Fruit fly (Drosophila melanogaster) whole organism, embryonic: ENCODE results near the gene CG2129.
A peak's percentile ranks its signal among the peaks of the same experiment; 100 is the strongest.

Experiments used
- CG10543 ChIP-seq: fragments of 200-800 bp; sonication (Bioruptor generic); optimal IDR thresholded peaks from 3 replicates; lab custom pipeline; 2017; ENCODE audit warnings: missing biosample characterization, mild to moderate bottlenecking, missing genetic modification characterization, moderate library complexity
- CG10654 ChIP-seq: fragments of 200-800 bp; sonication (Bioruptor generic); optimal IDR thresholded peaks from 2 replicates; lab custom pipeline; 2016; ENCODE audit warnings: missing biosample characterization, missing genetic modification characterization
- CG14965 ChIP-seq: fragments of 200-800 bp; sonication (Bioruptor generic); optimal IDR thresholded peaks from 2 replicates; lab custom pipeline; 2016; ENCODE audit warnings: missing biosample characterization, missing genetic modification characterization, borderline replicate concordance
- CG1529 ChIP-seq: fragments of 200-800 bp; sonication (Bioruptor generic); optimal IDR thresholded peaks from 3 replicates; lab custom pipeline; 2018; ENCODE audit warnings: missing biosample characterization, missing genetic modification characterization
- CG16863 ChIP-seq: fragments of 200-800 bp; sonication (Bioruptor generic); optimal IDR thresholded peaks from 3 replicates; lab custom pipeline; 2016; ENCODE audit warnings: missing biosample characterization, missing genetic modification characterization
- CG17328 ChIP-seq: fragments of 200-800 bp; sonication (Bioruptor generic); IDR thresholded peaks from 2 replicates; pipeline ENCODE4 v1.3.6; 2022; ENCODE audit warnings: missing biosample characterization, missing genetic modification characterization
- CG17359 ChIP-seq: fragments of 200-800 bp; sonication (Bioruptor generic); optimal IDR thresholded peaks from 3 replicates; lab custom pipeline; 2018; ENCODE audit warnings: missing biosample characterization, mild to moderate bottlenecking, missing genetic modification characterization, moderate library complexity
- CG17361 ChIP-seq: fragments of 200-800 bp; sonication (Bioruptor generic); IDR thresholded peaks from 3 replicates; pipeline ENCODE4 v1.3.6; 2022; ENCODE audit warnings: missing biosample characterization, missing genetic modification characterization
- CG17612 ChIP-seq: fragments of 200-800 bp; sonication (Bioruptor generic); IDR thresholded peaks from 2 replicates; pipeline ENCODE4 v1.3.6; 2022; ENCODE audit warnings: missing biosample characterization, missing genetic modification characterization
- CG2199 ChIP-seq: fragments of 200-800 bp; sonication (Bioruptor generic); IDR thresholded peaks from 3 replicates; pipeline ENCODE4 v1.3.6; 2022; ENCODE audit warnings: missing biosample characterization, missing genetic modification characterization
- CG2202 ChIP-seq: fragments of 200-800 bp; sonication (Bioruptor generic); optimal IDR thresholded peaks from 2 replicates; lab custom pipeline; 2018; ENCODE audit warnings: missing biosample characterization, mild to moderate bottlenecking, missing genetic modification characterization
- CG30403 ChIP-seq: fragments of 200-800 bp; sonication (Bioruptor generic); optimal IDR thresholded peaks from 3 replicates; lab custom pipeline; 2016; ENCODE audit warnings: missing biosample characterization, missing genetic modification characterization
- CG3726 ChIP-seq: fragments of 200-800 bp; sonication (Bioruptor generic); IDR thresholded peaks from 3 replicates; pipeline ENCODE4, ENCODE4 v1.3.6; 2022; ENCODE audit warnings: missing biosample characterization, missing genetic modification characterization
- CG6175 ChIP-seq: fragments of 200-800 bp; sonication (Bioruptor generic); IDR thresholded peaks from 3 replicates; pipeline ENCODE4 v1.3.6; 2022; ENCODE audit warnings: missing biosample characterization, missing genetic modification characterization
- CG6272 ChIP-seq: fragments of 200-800 bp; sonication (Bioruptor generic); IDR thresholded peaks from 2 replicates; pipeline ENCODE4 v1.3.6; 2022; ENCODE audit warnings: missing biosample characterization, missing genetic modification characterization
- CG6654 ChIP-seq: fragments of 200-800 bp; sonication (Bioruptor generic); optimal IDR thresholded peaks from 2 replicates; lab custom pipeline; 2017; ENCODE audit warnings: missing biosample characterization, mild to moderate bottlenecking, missing genetic modification characterization
- CG6854 ChIP-seq: fragments of 200-800 bp; sonication (Bioruptor generic); optimal IDR thresholded peaks from 3 replicates; lab custom pipeline; 2017; ENCODE audit warnings: missing biosample characterization, mild to moderate bottlenecking, missing genetic modification characterization
- CG8765 ChIP-seq: fragments of 200-800 bp; sonication (Bioruptor generic); IDR thresholded peaks from 2 replicates; pipeline ENCODE4 v1.3.6; 2022; ENCODE audit warnings: missing biosample characterization, missing genetic modification characterization
- CG8944 ChIP-seq: fragments of 200-800 bp; sonication (Bioruptor generic); optimal IDR thresholded peaks from 3 replicates; lab custom pipeline; 2016; ENCODE audit warnings: missing biosample characterization, missing genetic modification characterization
- HLH3B ChIP-seq: fragments of 200-800 bp; sonication (Bioruptor generic); IDR thresholded peaks from 2 replicates; pipeline ENCODE4 v1.3.6; 2022; ENCODE audit warnings: missing biosample characterization, missing genetic modification characterization
- Hey ChIP-seq: fragments of 200-800 bp; sonication (Bioruptor generic); optimal IDR thresholded peaks from 3 replicates; lab custom pipeline; 2018; ENCODE audit warnings: missing biosample characterization, mild to moderate bottlenecking, missing genetic modification characterization
- Hr3 ChIP-seq: fragments of 200-800 bp; sonication (Bioruptor generic); optimal IDR thresholded peaks from 3 replicates; lab custom pipeline; 2016; ENCODE audit warnings: missing biosample characterization, missing genetic modification characterization
- Hr39 ChIP-seq: fragments of >200 bp; optimal IDR thresholded peaks from 2 replicates; lab custom pipeline; 2017
- Hr78 ChIP-seq, 2 experiments: fragments of 200-800 bp in 1 of 2; fragments of >200 bp in 1 of 2; sonication (Bioruptor generic) in 1 of 2; optimal IDR thresholded peaks; 2 replicates each; lab custom pipeline; 2017 to 2019; ENCODE audit warnings: missing biosample characterization in 2 of 2, missing genetic modification characterization in 2 of 2, mild to moderate bottlenecking in 1 of 2, moderate library complexity in 1 of 2
- Hsf ChIP-seq: fragments of 200-800 bp; sonication (Bioruptor generic); optimal IDR thresholded peaks from 3 replicates; lab custom pipeline; 2016; ENCODE audit warnings: missing biosample characterization, missing genetic modification characterization
- Lim3 ChIP-seq: fragments of 200-800 bp; sonication (Bioruptor generic); IDR thresholded peaks from 2 replicates; pipeline ENCODE4 v1.3.6; 2022; ENCODE audit warnings: missing biosample characterization, missing genetic modification characterization
- MBD-R2 ChIP-seq: fragments of 200-800 bp; sonication (Bioruptor generic); IDR thresholded peaks from 2 replicates; pipeline ENCODE4 v1.3.6; 2022; ENCODE audit warnings: missing biosample characterization, missing genetic modification characterization
- Myb ChIP-seq: fragments of 200-800 bp; sonication (Bioruptor generic); optimal IDR thresholded peaks from 2 replicates; lab custom pipeline; 2016; ENCODE audit warnings: missing biosample characterization, missing genetic modification characterization
- NC2β ChIP-seq: fragments of 200-800 bp; sonication (Bioruptor generic); optimal IDR thresholded peaks from 2 replicates; lab custom pipeline; 2016; ENCODE audit warnings: missing biosample characterization, missing genetic modification characterization
- Pdp1 ChIP-seq, 2 experiments: fragments of 200-800 bp; sonication (Bioruptor generic); optimal IDR thresholded peaks; 3 replicates each; lab custom pipeline; 2016; ENCODE audit warnings: missing biosample characterization in 2 of 2, missing genetic modification characterization in 2 of 2, mild to moderate bottlenecking in 1 of 2, moderate library complexity in 1 of 2
- Ravus ChIP-seq: fragments of 200-800 bp; sonication (Bioruptor generic); IDR thresholded peaks from 2 replicates; pipeline ENCODE4 v1.3.6; 2022; ENCODE audit warnings: missing biosample characterization, missing genetic modification characterization
- Sox100B ChIP-seq: fragments of 200-800 bp; sonication (Bioruptor generic); optimal IDR thresholded peaks from 3 replicates; lab custom pipeline; 2018; ENCODE audit warnings: missing biosample characterization, mild to moderate bottlenecking, missing genetic modification characterization
- abd-A ChIP-seq: fragments of 200-800 bp; sonication (Bioruptor generic); optimal IDR thresholded peaks from 3 replicates; lab custom pipeline; 2019; ENCODE audit warnings: missing biosample characterization, mild to moderate bottlenecking, missing genetic modification characterization, moderate library complexity
- ato ChIP-seq: fragments of 200-800 bp; sonication (Bioruptor generic); IDR thresholded peaks from 2 replicates; pipeline ENCODE4 v1.3.6; 2022; ENCODE audit warnings: missing biosample characterization, missing genetic modification characterization; ENCODE audit not compliant: partially characterized antibody
- br ChIP-seq: fragments of >200 bp; optimal IDR thresholded peaks from 2 replicates; lab custom pipeline; 2017
- btn ChIP-seq: fragments of 200-800 bp; sonication (Bioruptor generic); optimal IDR thresholded peaks from 2 replicates; lab custom pipeline; 2016; ENCODE audit warnings: missing biosample characterization, missing genetic modification characterization
- cg ChIP-seq: fragments of 200-800 bp; sonication (Bioruptor generic); optimal IDR thresholded peaks from 3 replicates; lab custom pipeline; 2019; ENCODE audit warnings: missing biosample characterization, mild to moderate bottlenecking, missing genetic modification characterization, moderate library complexity
- dati ChIP-seq: fragments of 200-800 bp; sonication (Bioruptor generic); IDR thresholded peaks from 2 replicates; pipeline ENCODE4 v1.3.6; 2022; ENCODE audit warnings: missing biosample characterization, missing genetic modification characterization
- exex ChIP-seq: fragments of 200-800 bp; sonication (Bioruptor generic); optimal IDR thresholded peaks from 4 replicates; lab custom pipeline; 2018; ENCODE audit warnings: missing biosample characterization, mild to moderate bottlenecking, missing genetic modification characterization, moderate library complexity
- gsb-n ChIP-seq: fragments of 200-800 bp; sonication (Bioruptor generic); optimal IDR thresholded peaks from 3 replicates; lab custom pipeline; 2018; ENCODE audit warnings: missing biosample characterization, mild to moderate bottlenecking, missing genetic modification characterization
- her ChIP-seq: fragments of 200-800 bp; sonication (Bioruptor generic); optimal IDR thresholded peaks from 2 replicates; lab custom pipeline; 2016; ENCODE audit warnings: missing biosample characterization, missing genetic modification characterization
- lab ChIP-seq: fragments of 200-800 bp; sonication (Bioruptor generic); optimal IDR thresholded peaks from 3 replicates; lab custom pipeline; 2017; ENCODE audit warnings: missing biosample characterization, missing genetic modification characterization, mild to moderate bottlenecking, moderate library complexity, missing genetic modification reagents
- lmd ChIP-seq: fragments of 200-800 bp; sonication (Bioruptor generic); IDR thresholded peaks from 2 replicates; pipeline ENCODE4 v1.3.6; 2022; ENCODE audit warnings: missing biosample characterization, missing genetic modification characterization
- luna ChIP-seq: fragments of 200-800 bp; sonication (Bioruptor generic); optimal IDR thresholded peaks from 2 replicates; lab custom pipeline; 2016; ENCODE audit warnings: missing biosample characterization, missing genetic modification characterization
- mirr ChIP-seq: fragments of 200-800 bp; sonication (Bioruptor generic); optimal IDR thresholded peaks from 3 replicates; lab custom pipeline; 2018; ENCODE audit warnings: missing biosample characterization, mild to moderate bottlenecking, missing genetic modification characterization
- odd ChIP-seq: fragments of 200-800 bp; sonication (Bioruptor generic); optimal IDR thresholded peaks from 2 replicates; lab custom pipeline; 2017; ENCODE audit warnings: missing biosample characterization, mild to moderate bottlenecking, missing genetic modification characterization
- pita ChIP-seq: fragments of 200-800 bp; sonication (Bioruptor generic); optimal IDR thresholded peaks from 2 replicates; lab custom pipeline; 2017; ENCODE audit warnings: missing biosample characterization, mild to moderate bottlenecking, missing genetic modification characterization
- sens ChIP-seq: fragments of 200-800 bp; sonication (Bioruptor generic); peaks from one replicate; lab custom pipeline; 2016; ENCODE audit warnings: missing biosample characterization, missing genetic modification characterization
- sob ChIP-seq: fragments of 200-800 bp; sonication (Bioruptor generic); IDR thresholded peaks from 2 replicates; pipeline ENCODE4 v1.3.6; 2022; ENCODE audit warnings: missing biosample characterization, missing genetic modification characterization
- sug ChIP-seq: fragments of 200-800 bp; optimal IDR thresholded peaks from 2 replicates; lab custom pipeline; 2019; ENCODE audit warnings: missing biosample characterization, mild to moderate bottlenecking, missing genetic modification characterization, moderate library complexity
- tup ChIP-seq: fragments of 200-800 bp; sonication (Bioruptor generic); optimal IDR thresholded peaks from 2 replicates; lab custom pipeline; 2016; ENCODE audit warnings: missing biosample characterization, mild to moderate bottlenecking, missing genetic modification characterization, moderate library complexity
- wek ChIP-seq: fragments of 200-800 bp; sonication (Bioruptor generic); optimal IDR thresholded peaks from 3 replicates; lab custom pipeline; 2018; ENCODE audit warnings: missing biosample characterization, mild to moderate bottlenecking, missing genetic modification characterization, moderate library complexity

Gene CG2129

DNA sequence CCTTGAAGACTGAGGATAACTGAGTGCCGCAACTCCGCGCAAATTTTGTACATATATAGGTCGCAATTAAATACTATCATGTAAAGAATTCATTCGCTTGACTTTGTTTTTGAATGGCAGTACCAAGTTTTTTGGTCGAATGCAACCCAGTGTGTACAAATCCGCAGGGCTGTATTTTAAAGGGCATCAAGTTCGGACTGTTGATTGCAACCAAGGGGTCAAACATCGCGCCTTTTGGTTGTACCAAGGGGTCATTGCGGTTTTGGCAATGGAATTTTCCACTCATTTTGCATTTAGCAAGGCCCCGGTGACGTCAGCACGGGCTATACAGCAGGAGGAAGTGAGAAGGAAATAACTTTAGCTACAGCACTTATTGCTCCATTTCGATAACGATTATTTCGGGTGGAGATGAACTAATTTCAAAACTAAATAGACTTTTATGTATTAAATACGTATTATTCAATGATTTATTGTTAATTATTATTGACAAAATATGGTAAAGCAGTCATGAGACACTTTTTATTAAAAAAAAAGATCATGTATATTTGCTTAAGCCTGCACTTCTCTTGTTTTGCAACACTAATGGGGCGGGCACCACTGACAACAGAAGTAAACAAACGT, 13.8 kb upstream of the CG2129 start, which contains the start of gene CG10958 (continued):
- peak; percentile 68 for TF ChIP-seq sob (GFP tag; lab: Robert Waterston, UW)
- peak; percentile 40 to 42 for TF ChIP-seq Pdp1 (GFP tag; optimal IDR thresholded peaks at IDR 0.05; lab: Kevin White, UChicago)
- TF ChIP-seq Sox100B (GFP tag; lab: Kevin White, UChicago) = peak; percentile 55
- TF ChIP-seq MBD-R2 (GFP tag; lab: Robert Waterston, UW) = peak; percentile 73
- TF ChIP-seq Hey = no peak
- TF ChIP-seq CG14965 = no peak
- peak; percentile 15 for TF ChIP-seq CG16863 (GFP tag; lab: Kevin White, UChicago)
- TF ChIP-seq odd (GFP tag; lab: Kevin White, UChicago) = peak; percentile 14
- TF ChIP-seq NC2β = no peak
- no peak for TF ChIP-seq cg
- 0 out of 2 replicates have a peak, but pooled peaks have one; percentile 16 for TF ChIP-seq CG8765 (GFP tag; lab: Robert Waterston, UW)
- TF ChIP-seq Hr78 (GFP tag; optimal IDR thresholded peaks at IDR 0.05; lab: Kevin White, UChicago) = peak in 1 of 2 experiments; percentile 61
- no peak for TF ChIP-seq CG2202 (tag; lab: Kevin White, UChicago)
- 0 out of 2 replicates have a peak, but pooled peaks have one; percentile 33 for TF ChIP-seq lmd (GFP tag; lab: Robert Waterston, UW)
- TF ChIP-seq CG17359 (tag; lab: Kevin White, UChicago) = peak; percentile 49
- no peak for TF ChIP-seq CG8944 (GFP tag; lab: Kevin White, UChicago)
- TF ChIP-seq luna (GFP tag; lab: Kevin White, UChicago) = no peak
- TF ChIP-seq CG30403 (GFP tag; lab: Kevin White, UChicago) = peak; percentile 70
- 0 out of 2 replicates have a peak, but pooled peaks have one; percentile 22 for TF ChIP-seq HLH3B (GFP tag; lab: Robert Waterston, UW)
- no peak for TF ChIP-seq CG17612
- no peak for TF ChIP-seq btn (GFP tag; lab: Kevin White, UChicago)
- no peak for TF ChIP-seq Lim3 (GFP tag; lab: Robert Waterston, UW)
- TF ChIP-seq CG1529 (GFP tag; lab: Kevin White, UChicago) = no peak
- no peak for TF ChIP-seq dati (GFP tag; lab: Robert Waterston, UW)
- TF ChIP-seq Hsf (GFP tag; lab: Kevin White, UChicago) = peak; percentile 47
- no peak for TF ChIP-seq CG2199
- no peak for TF ChIP-seq ato (GFP tag; lab: Robert Waterston, UW)
- no peak for TF ChIP-seq pita (GFP tag; lab: Kevin White, UChicago)
- no peak for TF ChIP-seq wek
- TF ChIP-seq abd-A (tag; lab: Kevin White, UChicago) = no peak
- peak; percentile 49 for TF ChIP-seq Hr3 (GFP tag; lab: Kevin White, UChicago)
- no peak for TF ChIP-seq Hr39 (lab: Kevin White, UChicago)
- TF ChIP-seq gsb-n (tag; lab: Kevin White, UChicago) = peak; percentile 54
- TF ChIP-seq CG17328 (GFP tag; lab: Robert Waterston, UW) = peak; percentile 55; the same call in 1 of the 2 replicates
- TF ChIP-seq CG6654 (GFP tag; lab: Kevin White, UChicago) = no peak
- no peak for TF ChIP-seq Ravus (GFP tag; lab: Robert Waterston, UW)

DNA sequence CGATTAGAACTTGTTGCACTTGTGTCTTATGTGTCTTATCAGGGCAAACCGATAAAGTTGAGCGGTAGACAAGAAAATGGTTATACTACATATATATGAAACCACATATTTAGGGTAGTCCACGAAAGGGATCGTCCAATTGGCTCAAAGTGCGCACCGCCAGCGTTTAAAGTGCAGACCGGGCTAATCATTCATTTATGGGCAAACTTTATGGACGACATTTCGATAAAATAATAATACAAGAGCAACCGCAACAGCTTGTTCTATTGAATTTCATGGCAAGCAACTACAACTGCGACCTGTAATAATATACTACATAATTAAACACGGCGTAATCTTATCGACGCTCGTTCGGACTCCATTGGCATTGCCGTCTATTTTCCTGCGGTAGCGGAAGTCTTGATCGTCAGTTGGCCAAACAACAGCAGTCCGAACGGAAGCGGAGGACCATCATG, 10.2 kb upstream of the CG2129 start, which contains the start of the genes cyr and CG2120:
cyr (minus strand) TSS at position 294 of the 455 bp plus-strand sequence.
CG2120 (plus strand) TSS at position 405 of the 455 bp plus-strand sequence.
- TF ChIP-seq mirr (GFP tag; lab: Kevin White, UChicago) (peak; percentile 17), CG6854 (GFP tag; lab: Kevin White, UChicago) (no peak), exex (tag; lab: Kevin White, UChicago) (peak; percentile 74), tup (GFP tag; lab: Kevin White, UChicago) (no peak), Myb (GFP tag; lab: Kevin White, UChicago) (no peak), CG17361 (GFP tag; lab: Robert Waterston, UW) (no peak), CG6272 (GFP tag; lab: Robert Waterston, UW) (no peak), br (lab: Kevin White, UChicago) (no peak), CG6175 (GFP tag; lab: Robert Waterston, UW) (no peak), CG3726 (GFP tag; lab: Robert Waterston, UW) (no peak), lab (GFP tag; lab: Kevin White, UChicago) (peak; percentile 10), CG10654 (no peak), sens (GFP tag; lab: Kevin White, UChicago) (peak; percentile 13), sug (tag; lab: Kevin White, UChicago) (peak; percentile 68), CG10543 (GFP tag; lab: Kevin White, UChicago) (peak; percentile 14), her (no peak)
